Fruit fly (Drosophila melanogaster) whole organism, embryonic: Measurements from ENCODE around the gene Epp.

Experiments
- Atf3 ChIP-seq: fragments of 200-800 bp; sonication (Bioruptor generic); optimal IDR thresholded peaks from 3 replicates; lab custom pipeline; 2016; ENCODE audit warnings: missing biosample characterization, missing genetic modification characterization
- BEAF-32 ChIP-seq: fragments of 200-800 bp; sonication (Bioruptor generic); optimal IDR thresholded peaks from 3 replicates; lab custom pipeline; 2017; ENCODE audit warnings: missing biosample characterization, missing genetic modification characterization, mild to moderate bottlenecking, moderate library complexity, missing genetic modification reagents
- CG10147 ChIP-seq: fragments of 200-800 bp; sonication (Bioruptor generic); optimal IDR thresholded peaks from 2 replicates; lab custom pipeline; 2019; ENCODE audit warnings: missing biosample characterization, mild to moderate bottlenecking, missing genetic modification characterization, moderate library complexity
- CG10366 ChIP-seq: fragments of 200-800 bp; sonication (Bioruptor generic); IDR thresholded peaks from 2 replicates; pipeline ENCODE4 v1.3.6; 2022; ENCODE audit warnings: missing biosample characterization, missing genetic modification characterization
- CG10959 ChIP-seq: fragments of 200-800 bp; sonication (Bioruptor generic); IDR thresholded peaks from 2 replicates; pipeline ENCODE4 v1.3.6; 2022; ENCODE audit warnings: missing biosample characterization, missing genetic modification characterization
- CG12071 ChIP-seq: fragments of 200-800 bp; sonication (Bioruptor generic); optimal IDR thresholded peaks from 3 replicates; lab custom pipeline; 2018; ENCODE audit warnings: missing biosample characterization, mild to moderate bottlenecking, missing genetic modification characterization
- CG12104 ChIP-seq: fragments of 200-800 bp; sonication (Bioruptor generic); optimal IDR thresholded peaks from 3 replicates; lab custom pipeline; 2016; ENCODE audit warnings: missing biosample characterization, missing genetic modification characterization
- CG12155 ChIP-seq: fragments of 200-800 bp; sonication (Bioruptor generic); optimal IDR thresholded peaks from 3 replicates; lab custom pipeline; 2016; ENCODE audit warnings: missing biosample characterization, missing genetic modification characterization
- CG12299 ChIP-seq: fragments of 200-800 bp; sonication (Bioruptor generic); optimal IDR thresholded peaks from 2 replicates; lab custom pipeline; 2018; ENCODE audit warnings: missing biosample characterization, mild to moderate bottlenecking, missing genetic modification characterization
- CG12391 ChIP-seq: fragments of 200-800 bp; sonication (Bioruptor generic); optimal IDR thresholded peaks from 3 replicates; lab custom pipeline; 2018; ENCODE audit warnings: missing biosample characterization, mild to moderate bottlenecking, missing genetic modification characterization, moderate library complexity
- CG13775 ChIP-seq: fragments of 200-800 bp; sonication (Bioruptor generic); optimal IDR thresholded peaks from 3 replicates; lab custom pipeline; 2017; ENCODE audit warnings: missing biosample characterization, mild to moderate bottlenecking, missing genetic modification characterization
- CG14050 ChIP-seq: fragments of 200-800 bp; sonication (Bioruptor generic); IDR thresholded peaks from 3 replicates; pipeline ENCODE4 v1.3.6; 2022; ENCODE audit warnings: missing biosample characterization, missing genetic modification characterization
- CG14710 ChIP-seq: fragments of 200-800 bp; sonication (Bioruptor generic); optimal IDR thresholded peaks from 3 replicates; lab custom pipeline; 2019; ENCODE audit warnings: missing biosample characterization, mild to moderate bottlenecking, missing genetic modification characterization, moderate library complexity
- CG1602 ChIP-seq: fragments of 200-800 bp; sonication (Bioruptor generic); optimal IDR thresholded peaks from 3 replicates; lab custom pipeline; 2016; ENCODE audit warnings: missing biosample characterization, missing genetic modification characterization
- CG16779 ChIP-seq: fragments of 200-800 bp; sonication (Bioruptor generic); IDR thresholded peaks from 2 replicates; pipeline ENCODE4 v1.3.6; 2022; ENCODE audit warnings: missing biosample characterization, missing genetic modification characterization
- CG17802 ChIP-seq: fragments of 200-800 bp; sonication (Bioruptor generic); optimal IDR thresholded peaks from 2 replicates; lab custom pipeline; 2018; ENCODE audit warnings: missing biosample characterization, mild to moderate bottlenecking, missing genetic modification characterization, moderate library complexity
- CG32532 ChIP-seq: fragments of 200-800 bp; sonication (Bioruptor generic); IDR thresholded peaks from 2 replicates; pipeline ENCODE4 v1.3.6; 2022; ENCODE audit warnings: missing biosample characterization, missing genetic modification characterization
- CG6791 ChIP-seq: fragments of 200-800 bp; sonication (Bioruptor generic); IDR thresholded peaks from 3 replicates; pipeline ENCODE4 v1.3.6; 2022; ENCODE audit warnings: missing biosample characterization, missing genetic modification characterization; ENCODE audit not compliant: partially characterized antibody
- CG7745 ChIP-seq: fragments of 200-800 bp; sonication (Bioruptor generic); optimal IDR thresholded peaks from 2 replicates; lab custom pipeline; 2018; ENCODE audit warnings: missing biosample characterization, mild to moderate bottlenecking, missing genetic modification characterization, moderate library complexity
- CG9876 ChIP-seq: fragments of 200-800 bp; sonication (Bioruptor generic); optimal IDR thresholded peaks from 2 replicates; lab custom pipeline; 2016; ENCODE audit warnings: missing biosample characterization, missing genetic modification characterization
- Camta ChIP-seq: fragments of 200-800 bp; sonication (Bioruptor generic); optimal IDR thresholded peaks from 2 replicates; lab custom pipeline; 2016; ENCODE audit warnings: missing biosample characterization, missing genetic modification characterization
- D19B ChIP-seq: fragments of 200-800 bp; sonication (Bioruptor generic); optimal IDR thresholded peaks from 2 replicates; lab custom pipeline; 2017; ENCODE audit warnings: missing biosample characterization, mild to moderate bottlenecking, missing genetic modification characterization
- Dbx ChIP-seq: fragments of 200-800 bp; sonication (Bioruptor generic); IDR thresholded peaks from 3 replicates; pipeline ENCODE4 v1.3.6; 2022; ENCODE audit warnings: missing biosample characterization, missing genetic modification characterization
- Dek ChIP-seq: fragments of 200-800 bp; sonication (Bioruptor generic); optimal IDR thresholded peaks from 3 replicates; lab custom pipeline; 2019; ENCODE audit warnings: missing biosample characterization, mild to moderate bottlenecking, missing genetic modification characterization, moderate library complexity
- Dip2 ChIP-seq: fragments of 200-800 bp; sonication (Bioruptor generic); IDR thresholded peaks from 2 replicates; pipeline ENCODE4 v1.3.6; 2022; ENCODE audit warnings: missing biosample characterization, missing genetic modification characterization
- Lim3 ChIP-seq: fragments of 200-800 bp; sonication (Bioruptor generic); IDR thresholded peaks from 2 replicates; pipeline ENCODE4 v1.3.6; 2022; ENCODE audit warnings: missing biosample characterization, missing genetic modification characterization
- MTF-1 ChIP-seq: fragments of 200-800 bp; sonication (Bioruptor generic); optimal IDR thresholded peaks from 2 replicates; lab custom pipeline; 2018; ENCODE audit warnings: missing biosample characterization, mild to moderate bottlenecking, missing genetic modification characterization, borderline replicate concordance
- Med ChIP-seq: fragments of 200-800 bp; sonication (Bioruptor generic); peaks from one replicate; lab custom pipeline; 2016; ENCODE audit warnings: missing biosample characterization, missing genetic modification characterization, mild to moderate bottlenecking, inconsistent platforms, moderate library complexity
- Mrtf ChIP-seq: fragments of 200-800 bp; sonication (Bioruptor generic); IDR thresholded peaks from 3 replicates; pipeline ENCODE4 v1.3.6; 2022; ENCODE audit warnings: missing biosample characterization, missing genetic modification characterization
- Oli ChIP-seq: fragments of 200-800 bp; sonication (Bioruptor generic); optimal IDR thresholded peaks from 2 replicates; lab custom pipeline; 2018; ENCODE audit warnings: missing biosample characterization, mild to moderate bottlenecking, missing genetic modification characterization, moderate library complexity
- Stat92E ChIP-seq, 3 experiments: fragments of >200 bp in 2 of 3; fragments of 200-800 bp in 1 of 3; sonication (Bioruptor generic) in 1 of 3; optimal IDR thresholded peaks; 2 replicates each; lab custom pipeline; 2017 to 2019; ENCODE audit warnings: missing biosample characterization in 3 of 3, missing genetic modification characterization in 3 of 3, mild to moderate bottlenecking in 1 of 3, moderate library complexity in 1 of 3
- abd-A ChIP-seq: fragments of 200-800 bp; sonication (Bioruptor generic); optimal IDR thresholded peaks from 3 replicates; lab custom pipeline; 2019; ENCODE audit warnings: missing biosample characterization, mild to moderate bottlenecking, missing genetic modification characterization, moderate library complexity
- br ChIP-seq: fragments of >200 bp; optimal IDR thresholded peaks from 2 replicates; lab custom pipeline; 2017
- cato ChIP-seq: fragments of 200-800 bp; sonication (Bioruptor generic); optimal IDR thresholded peaks from 2 replicates; lab custom pipeline; 2016; ENCODE audit warnings: missing biosample characterization, missing genetic modification characterization, borderline replicate concordance
- dmrt11E ChIP-seq: fragments of 200-800 bp; sonication (Bioruptor generic); optimal IDR thresholded peaks from 3 replicates; lab custom pipeline; 2018; ENCODE audit warnings: missing biosample characterization, mild to moderate bottlenecking, missing genetic modification characterization, moderate library complexity
- exex ChIP-seq: fragments of 200-800 bp; sonication (Bioruptor generic); optimal IDR thresholded peaks from 4 replicates; lab custom pipeline; 2018; ENCODE audit warnings: missing biosample characterization, mild to moderate bottlenecking, missing genetic modification characterization, moderate library complexity
- gcm ChIP-seq: fragments of 200-800 bp; sonication (Bioruptor generic); optimal IDR thresholded peaks from 2 replicates; lab custom pipeline; 2019; ENCODE audit warnings: missing biosample characterization, mild to moderate bottlenecking, missing genetic modification characterization, moderate library complexity
- gsb-n ChIP-seq: fragments of 200-800 bp; sonication (Bioruptor generic); optimal IDR thresholded peaks from 3 replicates; lab custom pipeline; 2018; ENCODE audit warnings: missing biosample characterization, mild to moderate bottlenecking, missing genetic modification characterization
- gt ChIP-seq: fragments of 200-800 bp; sonication (Bioruptor generic); IDR thresholded peaks from 2 replicates; pipeline ENCODE4 v1.3.6; 2022; ENCODE audit warnings: missing biosample characterization, missing genetic modification characterization
- ham ChIP-seq: fragments of 200-800 bp; sonication (Bioruptor generic); IDR thresholded peaks from 2 replicates; pipeline ENCODE4 v1.3.6; 2022; ENCODE audit warnings: missing biosample characterization, missing genetic modification characterization
- insv ChIP-seq, 2 experiments: fragments of 200-800 bp; sonication (Bioruptor generic); optimal IDR thresholded peaks; 3 replicates each; lab custom pipeline; 2016 to 2018; ENCODE audit warnings: missing biosample characterization in 2 of 2, missing genetic modification characterization in 2 of 2
- jumu ChIP-seq: fragments of 200-800 bp; sonication (Bioruptor generic); optimal IDR thresholded peaks from 3 replicates; lab custom pipeline; 2016; ENCODE audit warnings: missing biosample characterization, missing genetic modification characterization
- knrl ChIP-seq: fragments of 200-800 bp; sonication (Bioruptor generic); IDR thresholded peaks from 3 replicates; pipeline ENCODE4 v1.3.6; 2022; ENCODE audit warnings: missing biosample characterization, missing genetic modification characterization; ENCODE audit not compliant: partially characterized antibody
- lola ChIP-seq, 3 experiments: fragments of >200 bp in 2 of 3; fragments of 200-800 bp in 1 of 3; sonication (Bioruptor generic) in 1 of 3; optimal IDR thresholded peaks; 2 replicates each; lab custom pipeline; 2017 to 2019; ENCODE audit warnings: missing biosample characterization in 3 of 3, missing genetic modification characterization in 3 of 3, mild to moderate bottlenecking in 1 of 3, moderate library complexity in 1 of 3
- nau ChIP-seq: fragments of 200-800 bp; sonication (Bioruptor generic); optimal IDR thresholded peaks from 3 replicates; lab custom pipeline; 2017; ENCODE audit warnings: missing biosample characterization, mild to moderate bottlenecking, missing genetic modification characterization, missing genetic modification reagents
- oc ChIP-seq: fragments of 200-800 bp; sonication (Bioruptor generic); optimal IDR thresholded peaks from 2 replicates; lab custom pipeline; 2018; ENCODE audit warnings: missing biosample characterization, mild to moderate bottlenecking, missing genetic modification characterization, moderate library complexity
- run ChIP-seq: fragments of 200-800 bp; sonication (Bioruptor generic); optimal IDR thresholded peaks from 3 replicates; lab custom pipeline; 2018; ENCODE audit warnings: missing biosample characterization, mild to moderate bottlenecking, missing genetic modification characterization
- sima ChIP-seq: fragments of 200-800 bp; sonication (Bioruptor generic); optimal IDR thresholded peaks from 2 replicates; lab custom pipeline; 2016; ENCODE audit warnings: missing biosample characterization, missing genetic modification characterization

Epp gene

DNA sequence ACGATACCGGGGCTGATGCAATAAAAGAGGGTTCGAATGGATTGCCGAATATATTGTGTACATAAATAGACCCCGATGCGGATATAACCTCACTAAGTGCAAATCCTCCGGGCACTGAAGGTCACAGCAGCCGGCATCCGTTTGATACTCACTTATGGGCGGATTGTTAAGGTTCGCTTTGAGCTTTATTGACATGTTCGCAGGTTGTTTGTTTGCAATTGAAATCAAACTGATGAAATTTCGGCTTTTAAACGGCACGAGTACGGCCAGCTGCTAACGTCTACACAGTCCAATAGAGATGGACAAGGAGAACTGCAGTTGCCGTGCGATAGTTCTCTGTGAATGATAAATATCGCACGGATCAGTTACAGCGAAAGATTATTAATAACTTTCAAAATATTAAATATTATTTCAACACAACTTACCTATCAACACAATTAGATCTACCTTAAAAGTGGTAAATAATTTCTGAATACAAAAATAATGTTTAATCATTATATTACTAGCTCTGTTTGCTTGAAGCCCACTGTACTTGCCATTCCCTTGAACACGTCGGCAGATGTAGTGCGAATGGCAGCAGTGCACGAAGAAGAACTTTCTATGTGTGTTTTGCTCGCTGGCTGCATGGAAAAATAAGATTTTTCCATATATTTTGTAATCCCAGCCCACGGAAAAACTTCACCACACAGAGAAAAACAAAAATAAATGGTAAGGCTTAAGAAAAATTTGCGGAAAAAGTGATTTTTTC lies 34.5 kb downstream of the Epp start, which contains the start of the genes GluProRS and AP-1sigma (continued):
- TF ChIP-seq Dbx (GFP tag; lab: Robert Waterston, UW): peak; percentile 98
- TF ChIP-seq Lim3 (GFP tag; lab: Robert Waterston, UW): peak; percentile 73
- TF ChIP-seq CG10959 (GFP tag; lab: Robert Waterston, UW): peak; percentile 93
- TF ChIP-seq run: peak; percentile 39
- TF ChIP-seq dmrt11E (tag; lab: Kevin White, UChicago): peak; percentile 89
- TF ChIP-seq gt (GFP tag; lab: Robert Waterston, UW): peak; percentile 88
- peak; percentile 82; the same call in 1 of the 2 replicates for TF ChIP-seq ham
- peak; percentile 32; the same call in 1 of the 2 replicates for TF ChIP-seq Dip2 (GFP tag; lab: Robert Waterston, UW)
- peak; percentile 83 for TF ChIP-seq jumu (GFP tag; lab: Kevin White, UChicago)
- peak; percentile 80 for TF ChIP-seq Camta (GFP tag; lab: Kevin White, UChicago)
- TF ChIP-seq CG12299: peak; percentile 69
- TF ChIP-seq Oli (tag; lab: Kevin White, UChicago): peak; percentile 83
- TF ChIP-seq abd-A (tag; lab: Kevin White, UChicago): no peak
- TF ChIP-seq CG32532 (GFP tag; lab: Robert Waterston, UW): peak; percentile 95
- TF ChIP-seq CG14710 (tag; lab: Kevin White, UChicago): peak; percentile 92
- TF ChIP-seq CG10366: peak; percentile 96
- peak; percentile 92 for TF ChIP-seq CG12155 (GFP tag; lab: Kevin White, UChicago)
- TF ChIP-seq CG1602 (GFP tag; lab: Kevin White, UChicago): peak; percentile 94
- TF ChIP-seq gcm (GFP tag; lab: Kevin White, UChicago): peak; percentile 81
- peak; percentile 94 for TF ChIP-seq BEAF-32
- TF ChIP-seq MTF-1 (GFP tag; lab: Kevin White, UChicago): peak; percentile 59
- no peak for TF ChIP-seq br (lab: Kevin White, UChicago)
- TF ChIP-seq Med (GFP tag; lab: Kevin White, UChicago): peak; percentile 98
- TF ChIP-seq gsb-n: peak; percentile 87
- peak; percentile 83 for TF ChIP-seq CG16779
- TF ChIP-seq CG10147 (GFP tag; lab: Kevin White, UChicago): no peak
- TF ChIP-seq Stat92E (GFP tag; optimal IDR thresholded peaks at IDR 0.05; lab: Kevin White, UChicago): peak in 1 of 3 experiments; percentile 67
- TF ChIP-seq knrl (GFP tag; lab: Robert Waterston, UW): peak; percentile 97
- no peak for TF ChIP-seq nau (GFP tag; lab: Kevin White, UChicago)
- peak in 1 of 3 experiments; percentile 85 for TF ChIP-seq lola (GFP tag; optimal IDR thresholded peaks at IDR 0.05; lab: Kevin White, UChicago)
- peak; percentile 95 for TF ChIP-seq Mrtf (GFP tag; lab: Robert Waterston, UW)
- TF ChIP-seq CG17802 (tag; lab: Kevin White, UChicago): peak; percentile 70
- peak; percentile 90 for TF ChIP-seq CG14050
- TF ChIP-seq CG13775 (GFP tag; lab: Kevin White, UChicago): peak; percentile 93
- TF ChIP-seq CG12391 (tag; lab: Kevin White, UChicago): peak; percentile 93
- TF ChIP-seq sima (GFP tag; lab: Kevin White, UChicago): peak; percentile 39
- peak; percentile 66 for TF ChIP-seq CG12071 (GFP tag; lab: Kevin White, UChicago)
- peak; percentile 88 for TF ChIP-seq cato
- TF ChIP-seq oc (tag; lab: Kevin White, UChicago): no peak
- TF ChIP-seq CG9876 (GFP tag; lab: Kevin White, UChicago): peak; percentile 72
- peak; percentile 67 for TF ChIP-seq D19B
- no peak for TF ChIP-seq CG7745 (tag; lab: Kevin White, UChicago)
- TF ChIP-seq Dek (tag; lab: Kevin White, UChicago): peak; percentile 88
- TF ChIP-seq Atf3: peak; percentile 78
- peak; percentile 87 for TF ChIP-seq CG12104 (GFP tag; lab: Kevin White, UChicago)
- peak in 1 of 2 experiments; percentile 30 for TF ChIP-seq insv (GFP tag; optimal IDR thresholded peaks at IDR 0.05; lab: Kevin White, UChicago)
- peak; percentile 90 for TF ChIP-seq CG6791
- TF ChIP-seq exex: peak; percentile 58
